Fruit fly (Drosophila melanogaster): ENCODE data around the gene CG17834.

Gene CG17834

dm6 chr2L:8553789-8554626 is 25.1 kb downstream of the CG17834 start (continued):
- peak; percentile 53 for TF ChIP-seq Chrac-16 (GFP tag; optimal IDR thresholded peaks at IDR 0.05)
- TF ChIP-seq CG15073 (GFP tag; optimal IDR thresholded peaks at IDR 0.05) = no peak
- TF ChIP-seq CG14014 (GFP tag; IDR thresholded peaks at IDR 0.05) = 0 out of 2 replicates have a peak, but pooled peaks have one; percentile 12
- no peak for TF ChIP-seq CG31224 (GFP tag; IDR thresholded peaks at IDR 0.05)
- peak; percentile 3 for TF ChIP-seq Sry-δ (GFP tag; optimal IDR thresholded peaks at IDR 0.05)
- TF ChIP-seq pfk (GFP tag; optimal IDR thresholded peaks at IDR 0.05) = no peak
- TF ChIP-seq row (GFP tag; IDR thresholded peaks at IDR 0.05) = peak; percentile 69
- TF ChIP-seq Nf-YA (GFP tag; IDR thresholded peaks at IDR 0.05) = no peak
- peak; percentile 81 for TF ChIP-seq oc (tag; optimal IDR thresholded peaks at IDR 0.05)
- TF ChIP-seq Camta (GFP tag; optimal IDR thresholded peaks at IDR 0.05) = peak; percentile 65
- peak; percentile 39 for TF ChIP-seq CG15601 (tag; optimal IDR thresholded peaks at IDR 0.05)
- no peak for TF ChIP-seq CG14667 (GFP tag; IDR thresholded peaks at IDR 0.05)
- peak; percentile 20 for TF ChIP-seq pum (GFP tag; optimal IDR thresholded peaks at IDR 0.05)
- TF ChIP-seq lbe (GFP tag; optimal IDR thresholded peaks at IDR 0.05) = no peak
- TF ChIP-seq Jarid2 (GFP tag; optimal IDR thresholded peaks at IDR 0.05) = no peak
- peak; percentile 27 for TF ChIP-seq Antp (GFP tag; optimal IDR thresholded peaks at IDR 0.05)
- TF ChIP-seq h (optimal IDR thresholded peaks at IDR 0.05) = no peak
- peak; percentile 31 for TF ChIP-seq Meics (GFP tag; optimal IDR thresholded peaks at IDR 0.05)
- no peak for TF ChIP-seq CG8290 (GFP tag; optimal IDR thresholded peaks at IDR 0.05)
- TF ChIP-seq CG8290 (tag; optimal IDR thresholded peaks at IDR 0.05) = peak in 1 of 2 experiments; percentile 6
- no peak for TF ChIP-seq hkb (optimal IDR thresholded peaks at IDR 0.05)
- peak; percentile 43; the same call in 1 of the 2 replicates for TF ChIP-seq hkb (GFP tag; IDR thresholded peaks at IDR 0.05)
- TF ChIP-seq en (GFP tag; optimal IDR thresholded peaks at IDR 0.05) = peak; percentile 19
- no peak for TF ChIP-seq CG13296 (GFP tag; optimal IDR thresholded peaks at IDR 0.05)
- no peak for TF ChIP-seq CG8765 (GFP tag; IDR thresholded peaks at IDR 0.05)
- TF ChIP-seq Max (GFP tag; optimal IDR thresholded peaks at IDR 0.05) = no peak
- TF ChIP-seq Trl (optimal IDR thresholded peaks at IDR 0.05) = no peak
- TF ChIP-seq Trl (GFP tag; optimal IDR thresholded peaks at IDR 0.05) = peak; percentile 7
- peak; percentile 68 for TF ChIP-seq D19A (tag; optimal IDR thresholded peaks at IDR 0.05)
- TF ChIP-seq sna (GFP tag; IDR thresholded peaks at IDR 0.05; ENCODE audit: partially characterized antibody) = no peak
- peak; percentile 47; the same call in 1 of the 3 replicates for TF ChIP-seq CG11695 (GFP tag; IDR thresholded peaks at IDR 0.05)
- no peak for TF ChIP-seq B-H2 (GFP tag; optimal IDR thresholded peaks at IDR 0.05)
- TF ChIP-seq CG31441 (GFP tag; IDR thresholded peaks at IDR 0.05) = peak; percentile 40; the same call in 1 of the 2 replicates
- TF ChIP-seq gfzf (GFP tag; optimal IDR thresholded peaks at IDR 0.05) = no peak
- no peak for TF ChIP-seq bigmax (GFP tag; optimal IDR thresholded peaks at IDR 0.05)
- TF ChIP-seq prd (optimal IDR thresholded peaks at IDR 0.05) = no peak
- peak; percentile 53; the same call in 1 of the 3 replicates for TF ChIP-seq prd (GFP tag; IDR thresholded peaks at IDR 0.05)
- TF ChIP-seq kah (GFP tag; optimal IDR thresholded peaks at IDR 0.05) = no peak
- no peak for TF ChIP-seq CG5180 (GFP tag; optimal IDR thresholded peaks at IDR 0.05)
- TF ChIP-seq CG13424 (tag; optimal IDR thresholded peaks at IDR 0.05) = peak; percentile 37
- peak; percentile 64 for TF ChIP-seq ara (GFP tag; IDR thresholded peaks at IDR 0.05)
- peak; percentile 15 for TF ChIP-seq CG1529 (GFP tag; optimal IDR thresholded peaks at IDR 0.05)
- TF ChIP-seq CG4404 (GFP tag; IDR thresholded peaks at IDR 0.05) = no peak
- TF ChIP-seq chif (GFP tag; optimal IDR thresholded peaks at IDR 0.05) = peak in 1 of 2 experiments; percentile 69
- TF ChIP-seq CG12744 (GFP tag; optimal IDR thresholded peaks at IDR 0.05) = no peak
- TF ChIP-seq phol (tag; optimal IDR thresholded peaks at IDR 0.05) = peak; percentile 61
- no peak for TF ChIP-seq gt (GFP tag; IDR thresholded peaks at IDR 0.05)
- TF ChIP-seq sens-2 (GFP tag; IDR thresholded peaks at IDR 0.05) = no peak
- peak; percentile 8 for TF ChIP-seq CG2116 (GFP tag; optimal IDR thresholded peaks at IDR 0.05)
- peak; percentile 49 for TF ChIP-seq CG33557 (GFP tag; optimal IDR thresholded peaks at IDR 0.05)
- TF ChIP-seq NC2β (GFP tag; optimal IDR thresholded peaks at IDR 0.05) = no peak
